Fruit fly (Drosophila melanogaster) whole organism, embryonic: Measurements from ENCODE around the gene CG4291.

Experiments
- BtbVII ChIP-seq: fragments of 200-800 bp; sonication (Bioruptor generic); optimal IDR thresholded peaks from 3 replicates; lab custom pipeline; 2017; ENCODE audit warnings: missing biosample characterization, mild to moderate bottlenecking, missing genetic modification characterization
- CG10209 ChIP-seq: fragments of 200-800 bp; sonication (Bioruptor generic); optimal IDR thresholded peaks from 3 replicates; lab custom pipeline; 2017; ENCODE audit warnings: missing biosample characterization, mild to moderate bottlenecking, missing genetic modification characterization, missing genetic modification reagents
- CG1024 ChIP-seq: fragments of 200-800 bp; sonication (Bioruptor generic); IDR thresholded peaks from 2 replicates; pipeline ENCODE4 v1.3.6; 2022; ENCODE audit warnings: missing biosample characterization, missing genetic modification characterization
- CG10431 ChIP-seq: fragments of 200-800 bp; sonication (Bioruptor generic); optimal IDR thresholded peaks from 3 replicates; lab custom pipeline; 2018; ENCODE audit warnings: missing biosample characterization, mild to moderate bottlenecking, missing genetic modification characterization
- CG11398 ChIP-seq: fragments of 200-800 bp; sonication (Bioruptor generic); optimal IDR thresholded peaks from 2 replicates; lab custom pipeline; 2016; ENCODE audit warnings: missing biosample characterization, missing genetic modification characterization
- CG11723 ChIP-seq: fragments of 200-800 bp; sonication (Bioruptor generic); optimal IDR thresholded peaks from 2 replicates; lab custom pipeline; 2017; ENCODE audit warnings: missing biosample characterization, mild to moderate bottlenecking, missing genetic modification characterization
- CG12236 ChIP-seq: fragments of 200-800 bp; sonication (Bioruptor generic); optimal IDR thresholded peaks from 2 replicates; lab custom pipeline; 2016; ENCODE audit warnings: missing biosample characterization, missing genetic modification characterization
- CG12299 ChIP-seq: fragments of 200-800 bp; sonication (Bioruptor generic); optimal IDR thresholded peaks from 2 replicates; lab custom pipeline; 2018; ENCODE audit warnings: missing biosample characterization, mild to moderate bottlenecking, missing genetic modification characterization
- CG13296 ChIP-seq: fragments of 200-800 bp; sonication (Bioruptor generic); optimal IDR thresholded peaks from 3 replicates; lab custom pipeline; 2018; ENCODE audit warnings: missing biosample characterization, mild to moderate bottlenecking, missing genetic modification characterization
- CG14710 ChIP-seq: fragments of 200-800 bp; sonication (Bioruptor generic); optimal IDR thresholded peaks from 3 replicates; lab custom pipeline; 2019; ENCODE audit warnings: missing biosample characterization, mild to moderate bottlenecking, missing genetic modification characterization, moderate library complexity
- CG15011 ChIP-seq: fragments of 200-800 bp; sonication (Bioruptor generic); optimal IDR thresholded peaks from 3 replicates; lab custom pipeline; 2018; ENCODE audit warnings: missing biosample characterization, mild to moderate bottlenecking, missing genetic modification characterization
- CG15601 ChIP-seq: fragments of 200-800 bp; sonication (Bioruptor generic); optimal IDR thresholded peaks from 3 replicates; lab custom pipeline; 2019; ENCODE audit warnings: missing biosample characterization, mild to moderate bottlenecking, missing genetic modification characterization, moderate library complexity
- CG16813 ChIP-seq: fragments of 200-800 bp; sonication (Bioruptor generic); IDR thresholded peaks from 3 replicates; pipeline ENCODE4 v1.3.6; 2022; ENCODE audit warnings: missing biosample characterization, missing genetic modification characterization; ENCODE audit not compliant: partially characterized antibody
- CG17328 ChIP-seq: fragments of 200-800 bp; sonication (Bioruptor generic); IDR thresholded peaks from 2 replicates; pipeline ENCODE4 v1.3.6; 2022; ENCODE audit warnings: missing biosample characterization, missing genetic modification characterization
- CG2129 ChIP-seq: fragments of 200-800 bp; sonication (Bioruptor generic); IDR thresholded peaks from 2 replicates; pipeline ENCODE4 v1.3.6; 2022; ENCODE audit warnings: missing biosample characterization, missing genetic modification characterization; ENCODE audit not compliant: partially characterized antibody
- CG2199 ChIP-seq: fragments of 200-800 bp; sonication (Bioruptor generic); IDR thresholded peaks from 3 replicates; pipeline ENCODE4 v1.3.6; 2022; ENCODE audit warnings: missing biosample characterization, missing genetic modification characterization
- CG2712 ChIP-seq: fragments of 200-800 bp; optimal IDR thresholded peaks from 3 replicates; lab custom pipeline; 2019; ENCODE audit warnings: missing biosample characterization, mild to moderate bottlenecking, missing genetic modification characterization, moderate library complexity
- CG3726 ChIP-seq: fragments of 200-800 bp; sonication (Bioruptor generic); IDR thresholded peaks from 3 replicates; pipeline ENCODE4, ENCODE4 v1.3.6; 2022; ENCODE audit warnings: missing biosample characterization, missing genetic modification characterization
- CG42726 ChIP-seq: fragments of 200-800 bp; sonication (Bioruptor generic); IDR thresholded peaks from 2 replicates; pipeline ENCODE4 v1.3.6; 2022; ENCODE audit warnings: missing biosample characterization, missing genetic modification characterization; ENCODE audit not compliant: partially characterized antibody
- CG4820 ChIP-seq: fragments of 200-800 bp; sonication (Bioruptor generic); optimal IDR thresholded peaks from 3 replicates; lab custom pipeline; 2016; ENCODE audit warnings: missing biosample characterization, missing genetic modification characterization
- CG4854 ChIP-seq: fragments of 200-800 bp; sonication (Bioruptor generic); optimal IDR thresholded peaks from 2 replicates; lab custom pipeline; 2016; ENCODE audit warnings: missing biosample characterization, missing genetic modification characterization, inconsistent platforms
- CG7963 ChIP-seq: fragments of 200-800 bp; sonication (Bioruptor generic); IDR thresholded peaks from 3 replicates; pipeline ENCODE4 v1.3.6; 2022; ENCODE audit warnings: missing biosample characterization, missing genetic modification characterization; ENCODE audit not compliant: partially characterized antibody
- CG9437 ChIP-seq: fragments of 200-800 bp; sonication (Bioruptor generic); optimal IDR thresholded peaks from 2 replicates; lab custom pipeline; 2018; ENCODE audit warnings: missing biosample characterization, mild to moderate bottlenecking, missing genetic modification characterization
- Chrac-16 ChIP-seq: fragments of 200-800 bp; sonication (Bioruptor generic); optimal IDR thresholded peaks from 3 replicates; lab custom pipeline; 2016; ENCODE audit warnings: missing biosample characterization, missing genetic modification characterization
- Dfd ChIP-seq, 2 experiments: fragments of >200 bp; optimal IDR thresholded peaks; 2 replicates each; lab custom pipeline; 2017; ENCODE audit warnings: missing biosample characterization in 2 of 2, missing genetic modification characterization in 2 of 2
- Dip2 ChIP-seq: fragments of 200-800 bp; sonication (Bioruptor generic); IDR thresholded peaks from 2 replicates; pipeline ENCODE4 v1.3.6; 2022; ENCODE audit warnings: missing biosample characterization, missing genetic modification characterization
- Dll ChIP-seq: fragments of 200-800 bp; sonication (Bioruptor generic); IDR thresholded peaks from 4 replicates; pipeline ENCODE4 v1.3.6; 2022; ENCODE audit warnings: missing biosample characterization, missing genetic modification characterization; ENCODE audit not compliant: partially characterized antibody
- Doc2 ChIP-seq: fragments of 200-800 bp; sonication (Bioruptor generic); IDR thresholded peaks from 2 replicates; pipeline ENCODE4 v1.3.6; 2022; ENCODE audit warnings: missing biosample characterization, missing genetic modification characterization
- Dref ChIP-seq: fragments of 200-800 bp; sonication (Bioruptor generic); IDR thresholded peaks from 2 replicates; pipeline ENCODE4 v1.3.6; 2022; ENCODE audit warnings: missing biosample characterization, missing genetic modification characterization
- Meics ChIP-seq: fragments of 200-800 bp; sonication (Bioruptor generic); optimal IDR thresholded peaks from 2 replicates; lab custom pipeline; 2017; ENCODE audit warnings: missing biosample characterization, mild to moderate bottlenecking, missing genetic modification characterization
- Rfx ChIP-seq: fragments of 200-800 bp; sonication (Bioruptor generic); IDR thresholded peaks from 2 replicates; pipeline ENCODE4 v1.3.6; 2022; ENCODE audit warnings: missing biosample characterization, missing genetic modification characterization
- Scr ChIP-seq: fragments of 200-800 bp; sonication (Bioruptor generic); IDR thresholded peaks from 2 replicates; pipeline ENCODE4 v1.3.6; 2022; ENCODE audit warnings: missing biosample characterization, missing genetic modification characterization; ENCODE audit not compliant: partially characterized antibody
- Usf ChIP-seq: fragments of 200-800 bp; sonication (Bioruptor generic); optimal IDR thresholded peaks from 2 replicates; lab custom pipeline; 2017; ENCODE audit warnings: missing genotype, missing biosample characterization, missing genetic modification characterization
- YL-1 ChIP-seq: fragments of 200-800 bp; sonication (Bioruptor generic); optimal IDR thresholded peaks from 3 replicates; lab custom pipeline; 2017; ENCODE audit warnings: missing biosample characterization, mild to moderate bottlenecking, missing genetic modification characterization
- aop ChIP-seq: fragments of 200-800 bp; sonication (Bioruptor generic); IDR thresholded peaks from 2 replicates; pipeline ENCODE4 v1.3.6; 2022; ENCODE audit warnings: missing biosample characterization, missing genetic modification characterization
- crc ChIP-seq: fragments of 200-800 bp; sonication (Bioruptor generic); optimal IDR thresholded peaks from 2 replicates; lab custom pipeline; 2016; ENCODE audit warnings: missing biosample characterization, missing genetic modification characterization
- croc ChIP-seq: fragments of 200-800 bp; sonication (Bioruptor generic); conservative IDR thresholded peaks from 3 replicates; pipeline ENCODE4 v1.3.6; 2022; ENCODE audit warnings: missing biosample characterization, missing genetic modification characterization
- da ChIP-seq: fragments of 200-800 bp; sonication (Bioruptor generic); optimal IDR thresholded peaks from 2 replicates; lab custom pipeline; 2016; ENCODE audit warnings: missing biosample characterization, missing genetic modification characterization
- disco-r ChIP-seq: fragments of 200-800 bp; sonication (Bioruptor generic); optimal IDR thresholded peaks from 2 replicates; lab custom pipeline; 2016; ENCODE audit warnings: missing biosample characterization, missing genetic modification characterization
- grau ChIP-seq: fragments of 200-800 bp; optimal IDR thresholded peaks from 3 replicates; lab custom pipeline; 2019; ENCODE audit warnings: missing biosample characterization, mild to moderate bottlenecking, missing genetic modification characterization, moderate library complexity
- hb ChIP-seq: fragments of 200-800 bp; sonication (Bioruptor generic); IDR thresholded peaks from 3 replicates; pipeline ENCODE4 v1.3.6; 2022; ENCODE audit warnings: missing biosample characterization, missing genetic modification characterization; ENCODE audit not compliant: partially characterized antibody
- inv ChIP-seq: fragments of 200-800 bp; sonication (Bioruptor generic); IDR thresholded peaks from 2 replicates; pipeline ENCODE4 v1.3.6; 2022; ENCODE audit warnings: missing biosample characterization, missing genetic modification characterization; ENCODE audit not compliant: partially characterized antibody
- ken ChIP-seq: fragments of 200-800 bp; sonication (Bioruptor generic); IDR thresholded peaks from 3 replicates; pipeline ENCODE4 v1.3.6; 2022; ENCODE audit warnings: missing biosample characterization, missing genetic modification characterization
- mld ChIP-seq: fragments of 200-800 bp; sonication (Bioruptor generic); IDR thresholded peaks from 3 replicates; pipeline ENCODE4 v1.3.6; 2022; ENCODE audit warnings: missing biosample characterization, missing genetic modification characterization; ENCODE audit not compliant: partially characterized antibody
- p53 ChIP-seq: fragments of 200-800 bp; sonication (Bioruptor generic); optimal IDR thresholded peaks from 2 replicates; lab custom pipeline; 2016; ENCODE audit warnings: missing biosample characterization, missing genetic modification characterization
- ro ChIP-seq: fragments of 200-800 bp; sonication (Bioruptor generic); IDR thresholded peaks from 2 replicates; pipeline ENCODE4 v1.3.6; 2022; ENCODE audit warnings: missing biosample characterization, missing genetic modification characterization
- sd ChIP-seq: fragments of 200-800 bp; sonication (Bioruptor generic); optimal IDR thresholded peaks from 3 replicates; lab custom pipeline; 2018; ENCODE audit warnings: missing biosample characterization, mild to moderate bottlenecking, missing genetic modification characterization, moderate library complexity
- sr ChIP-seq: fragments of 200-800 bp; sonication (Bioruptor generic); IDR thresholded peaks from 3 replicates; pipeline ENCODE4 v1.3.6; 2022; ENCODE audit warnings: missing biosample characterization, missing genetic modification characterization
- tgo ChIP-seq: fragments of 200-800 bp; sonication (Bioruptor generic); IDR thresholded peaks from 3 replicates; pipeline ENCODE4 v1.3.6; 2022; ENCODE audit warnings: missing biosample characterization, missing genetic modification characterization

The CG4291 gene

dm6 chr2L:867899-868605, 15.5 kb upstream of the CG4291 start, which contains the start of gene aru (continued):
- TF ChIP-seq CG2129 (no peak), CG2712 (tag; lab: Kevin White, UChicago) (peak; percentile 55), Meics (GFP tag; lab: Kevin White, UChicago) (peak; percentile 39), Dref (0 out of 2 replicates have a peak, but pooled peaks have one; percentile 32), CG9437 (GFP tag; lab: Kevin White, UChicago) (no peak), CG10431 (GFP tag; lab: Kevin White, UChicago) (no peak), aop (no peak), Doc2 (GFP tag; lab: Robert Waterston, UW) (no peak), disco-r (no peak), Usf (GFP tag; lab: Kevin White, UChicago) (no peak), CG2199 (GFP tag; lab: Robert Waterston, UW) (no peak), CG3726 (GFP tag; lab: Robert Waterston, UW) (no peak), CG15601 (tag; lab: Kevin White, UChicago) (peak; percentile 22), CG11723 (GFP tag; lab: Kevin White, UChicago) (no peak), tgo (no peak), Chrac-16 (no peak), grau (tag; lab: Kevin White, UChicago) (peak; percentile 26), inv (GFP tag; lab: Robert Waterston, UW) (no peak), ro (GFP tag; lab: Robert Waterston, UW) (no peak), BtbVII (GFP tag; lab: Kevin White, UChicago) (peak; percentile 62), CG14710 (tag; lab: Kevin White, UChicago) (peak; percentile 23), CG4854 (GFP tag; lab: Kevin White, UChicago) (no peak), Dll (GFP tag; lab: Robert Waterston, UW) (no peak; the same call in 3 of the 4 replicates), da (no peak), p53 (GFP tag; lab: Kevin White, UChicago) (no peak), Dfd (GFP tag; optimal IDR thresholded peaks at IDR 0.05; lab: Kevin White, UChicago) (no peak), sd (tag; lab: Kevin White, UChicago) (peak; percentile 15), Rfx (GFP tag; lab: Robert Waterston, UW) (peak; percentile 29; the same call in 1 of the 2 replicates), CG7963 (GFP tag; lab: Robert Waterston, UW) (no peak), CG17328 (GFP tag; lab: Robert Waterston, UW) (peak; percentile 24; the same call in 1 of the 2 replicates), CG12236 (GFP tag; lab: Kevin White, UChicago) (no peak), CG4820 (no peak), CG11398 (GFP tag; lab: Kevin White, UChicago) (no peak), crc (no peak), Scr (peak; percentile 25; the same call in 1 of the 2 replicates), CG16813 (GFP tag; lab: Robert Waterston, UW) (no peak), ken (GFP tag; lab: Robert Waterston, UW) (0 out of 3 replicates have a peak, but pooled peaks have one; percentile 5), YL-1 (peak; percentile 27), CG10209 (GFP tag; lab: Kevin White, UChicago) (no peak), mld (GFP tag; lab: Robert Waterston, UW) (no peak), CG15011 (no peak), croc (GFP tag; lab: Robert Waterston, UW) (no peak), Dip2 (GFP tag; lab: Robert Waterston, UW) (no peak), sr (GFP tag; lab: Robert Waterston, UW) (no peak), CG42726 (GFP tag; lab: Robert Waterston, UW) (no peak; the same call in 1 of the 2 replicates), CG12299 (tag; lab: Kevin White, UChicago) (no peak), CG13296 (GFP tag; lab: Kevin White, UChicago) (peak; percentile 65), CG1024 (GFP tag; lab: Robert Waterston, UW) (no peak; the same call in 1 of the 2 replicates), hb (GFP tag; lab: Robert Waterston, UW) (no peak)
